Worm (Caenorhabditis elegans) whole organism, L4 larva: Measurements from ENCODE around the gene R10H10.4.
A peak's percentile ranks its signal among the peaks of the same experiment; 100 is the strongest.

Experiments used
- F26F4.8 ChIP-seq: fragments of 200-800 bp; sonication (Bioruptor generic); conservative IDR thresholded peaks from 2 replicates; pipeline ENCODE4 v1.3.6; 2022; ENCODE audit warnings: missing genetic modification characterization, missing compliant biosample characterization
- Y5F2A.4 ChIP-seq: fragments of 200-800 bp; sonication (Bioruptor generic); optimal IDR thresholded peaks from 2 replicates; lab custom pipeline; 2018; ENCODE audit warnings: mild to moderate bottlenecking, missing genetic modification characterization, missing compliant biosample characterization
- Y75B8A.6 ChIP-seq: fragments of 200-800 bp; sonication (Bioruptor generic); IDR thresholded peaks from 2 replicates; pipeline ENCODE4 v1.3.6; 2022; ENCODE audit warnings: missing genetic modification reagents, missing genetic modification characterization, missing compliant biosample characterization
- ZK337.2 ChIP-seq: fragments of 200-800 bp; sonication (Bioruptor generic); IDR thresholded peaks from 2 replicates; pipeline ENCODE4 v1.3.6; 2022; ENCODE audit warnings: missing genetic modification reagents, missing genetic modification characterization, missing compliant biosample characterization
- aha-1 ChIP-seq: fragments of 150-350 bp; peaks from one replicate; lab custom pipeline; 2014; ENCODE audit warnings: missing biosample characterization, missing genetic modification characterization
- aly-2 ChIP-seq: sonication (generic microtip); optimal IDR thresholded peaks from 2 replicates; lab custom pipeline; 2018; ENCODE audit warnings: missing biosample characterization, missing genetic modification characterization
- ama-1 ChIP-seq: fragments of 150-350 bp; optimal IDR thresholded peaks from 2 replicates; lab custom pipeline; 2014; ENCODE audit warnings: inconsistent platforms, mixed read lengths
- arid-1 ChIP-seq: fragments of 200-800 bp; sonication (Bioruptor generic); conservative IDR thresholded peaks from 2 replicates; pipeline ENCODE4 v1.3.6; 2022; ENCODE audit warnings: missing genetic modification reagents, missing genetic modification characterization, missing compliant biosample characterization
- ceh-28 ChIP-seq: fragments of 150-350 bp; optimal IDR thresholded peaks from 2 replicates; lab custom pipeline; 2014; ENCODE audit warnings: missing biosample characterization, missing genetic modification reagents, missing genetic modification characterization
- ceh-44 ChIP-seq: fragments of 200-800 bp; sonication (Bioruptor generic); IDR thresholded peaks from 2 replicates; pipeline ENCODE4 v1.3.6; 2022; ENCODE audit warnings: missing genetic modification reagents, missing genetic modification characterization, missing compliant biosample characterization
- cey-2 ChIP-seq: sonication (generic microtip); optimal IDR thresholded peaks from 3 replicates; lab custom pipeline; 2017; ENCODE audit warnings: missing genetic modification characterization, mild to moderate bottlenecking, missing compliant biosample characterization, antibody characterized with exemption, borderline replicate concordance; ENCODE audit not compliant: insufficient read depth
- ctbp-1 ChIP-seq: fragments of 200-800 bp; sonication (Bioruptor generic); IDR thresholded peaks from 2 replicates; pipeline ENCODE4 v1.3.6; 2022; ENCODE audit warnings: missing genetic modification reagents, missing genetic modification characterization, missing compliant biosample characterization
- daf-8 ChIP-seq: fragments of 200-800 bp; sonication (Bioruptor generic); IDR thresholded peaks from 2 replicates; pipeline ENCODE4 v1.3.6; 2022; ENCODE audit warnings: missing genetic modification characterization, missing compliant biosample characterization
- dmd-8 ChIP-seq: fragments of 200-800 bp; sonication (Bioruptor generic); IDR thresholded peaks from 2 replicates; pipeline ENCODE4 v1.3.6; 2022; ENCODE audit warnings: missing genetic modification characterization, missing compliant biosample characterization
- dmd-9 ChIP-seq: fragments of 200-800 bp; sonication (Bioruptor generic); IDR thresholded peaks from 2 replicates; pipeline ENCODE4 v1.3.6; 2022; ENCODE audit warnings: missing genetic modification reagents, missing genetic modification characterization, missing compliant biosample characterization
- dpl-1 ChIP-seq: fragments of 150-350 bp; optimal IDR thresholded peaks from 2 replicates; lab custom pipeline; 2014; ENCODE audit warnings: missing biosample characterization, missing genetic modification reagents, missing genetic modification characterization
- dve-1 ChIP-seq: sonication (generic microtip); optimal IDR thresholded peaks from 2 replicates; lab custom pipeline; 2017; ENCODE audit warnings: antibody characterized with exemption, mild to moderate bottlenecking, missing genetic modification characterization, missing compliant biosample characterization; ENCODE audit not compliant: insufficient read depth
- egl-43 ChIP-seq: fragments of 200-800 bp; sonication (Bioruptor generic); IDR thresholded peaks from 2 replicates; pipeline ENCODE4 v1.3.6; 2022; ENCODE audit warnings: missing genetic modification reagents, missing genetic modification characterization, missing compliant biosample characterization
- fos-1 ChIP-seq: fragments of 150-350 bp; optimal IDR thresholded peaks from 2 replicates; lab custom pipeline; 2014; ENCODE audit warnings: missing biosample characterization, missing genetic modification characterization
- gei-8 ChIP-seq: fragments of 200-800 bp; sonication (Bioruptor generic); optimal IDR thresholded peaks from 2 replicates; lab custom pipeline; 2018; ENCODE audit warnings: mild to moderate bottlenecking, missing genetic modification characterization, missing compliant biosample characterization
- hif-1 ChIP-seq, 2 experiments: sonication (generic microtip); optimal IDR thresholded peaks; 2 replicates each; lab custom pipeline; 2016 to 2017; ENCODE audit warnings: missing compliant biosample characterization in 2 of 2, missing genetic modification characterization in 2 of 2, missing genetic modification reagents in 2 of 2, missing genotype in 2 of 2, mild to moderate bottlenecking in 1 of 2
- hlh-11 ChIP-seq: fragments of 200-800 bp; sonication (Bioruptor generic); optimal IDR thresholded peaks from 2 replicates; lab custom pipeline; 2018; ENCODE audit warnings: mild to moderate bottlenecking, missing genetic modification characterization, missing compliant biosample characterization
- hlh-30 ChIP-seq: sonication (generic microtip); optimal IDR thresholded peaks from 2 replicates; lab custom pipeline; 2017; ENCODE audit warnings: antibody characterized with exemption, mild to moderate bottlenecking, missing genetic modification characterization, missing compliant biosample characterization; ENCODE audit not compliant: insufficient read depth
- hmg-1.1 ChIP-seq: fragments of 200-800 bp; sonication (Bioruptor generic); IDR thresholded peaks from 2 replicates; pipeline ENCODE4 v1.3.6; 2022; ENCODE audit warnings: missing genetic modification reagents, missing genetic modification characterization, missing compliant biosample characterization
- lim-7 ChIP-seq: fragments of 200-800 bp; sonication (Bioruptor generic); IDR thresholded peaks from 2 replicates; pipeline ENCODE4 v1.3.6; 2022; ENCODE audit warnings: missing genetic modification characterization, missing compliant biosample characterization
- lir-3 ChIP-seq: sonication (generic microtip); optimal IDR thresholded peaks from 2 replicates; lab custom pipeline; 2016; ENCODE audit warnings: mild to moderate bottlenecking, missing genetic modification characterization, missing compliant biosample characterization
- lsy-2 ChIP-seq, 2 experiments: fragments of 150-350 bp in 1 of 2; sonication (generic microtip) in 1 of 2; optimal IDR thresholded peaks; 2 replicates each; lab custom pipeline; 2014 to 2017; ENCODE audit warnings: missing biosample characterization in 2 of 2, missing genetic modification characterization in 2 of 2
- madf-5 ChIP-seq, 2 experiments: fragments of 200-800 bp; sonication (Bioruptor generic); IDR thresholded peaks; 2 replicates each; pipeline ENCODE4 v1.3.6; 2022; ENCODE audit warnings: missing compliant biosample characterization in 2 of 2, missing genetic modification characterization in 2 of 2
- mdt-29 ChIP-seq: fragments of 200-800 bp; sonication (Bioruptor generic); IDR thresholded peaks from 2 replicates; pipeline ENCODE4 v1.3.6; 2022; ENCODE audit warnings: missing genetic modification reagents, missing genetic modification characterization, missing compliant biosample characterization
- mep-1 ChIP-seq: fragments of 150-350 bp; sonication (generic microtip); optimal IDR thresholded peaks from 3 replicates; lab custom pipeline; 2014; ENCODE audit warnings: missing biosample characterization, missing genetic modification characterization
- nhr-10 ChIP-seq: fragments of 150-350 bp; optimal IDR thresholded peaks from 2 replicates; lab custom pipeline; 2014; ENCODE audit warnings: missing biosample characterization, missing genetic modification characterization
- nhr-102 ChIP-seq: sonication (generic microtip); optimal IDR thresholded peaks from 2 replicates; lab custom pipeline; 2016; ENCODE audit warnings: mild to moderate bottlenecking, missing genetic modification characterization, moderate library complexity, missing compliant biosample characterization
- nhr-11 ChIP-seq: fragments of 150-350 bp; optimal IDR thresholded peaks from 2 replicates; lab custom pipeline; 2014; ENCODE audit warnings: missing biosample characterization, missing genetic modification characterization
- nhr-28 ChIP-seq: fragments of 150-350 bp; optimal IDR thresholded peaks from 2 replicates; lab custom pipeline; 2014; ENCODE audit warnings: missing biosample characterization, missing genetic modification characterization
- nhr-48 ChIP-seq: sonication (generic microtip); optimal IDR thresholded peaks from 2 replicates; lab custom pipeline; 2016; ENCODE audit warnings: mild to moderate bottlenecking, missing genetic modification characterization, missing compliant biosample characterization
- nhr-76 ChIP-seq: fragments of 150-350 bp; optimal IDR thresholded peaks from 2 replicates; lab custom pipeline; 2014; ENCODE audit warnings: missing biosample characterization, missing genetic modification characterization
- nhr-77 ChIP-seq: fragments of 150-350 bp; optimal IDR thresholded peaks from 2 replicates; lab custom pipeline; 2014; ENCODE audit warnings: missing biosample characterization, missing genetic modification characterization
- pha-4 ChIP-seq, 2 experiments: fragments of 150-350 bp in 1 of 2; fragments of 200-800 bp in 1 of 2; sonication (Bioruptor generic) in 1 of 2; IDR thresholded peaks in 1 of 2; optimal IDR thresholded peaks in 1 of 2; 2 replicates each; pipeline versions ENCODE4 v1.3.6 to Lab custom; 2014 to 2022; ENCODE audit warnings: missing genetic modification characterization in 2 of 2, missing genetic modification reagents in 2 of 2, missing biosample characterization in 1 of 2, missing compliant biosample characterization in 1 of 2
- saeg-2 ChIP-seq: fragments of 200-800 bp; sonication (Bioruptor generic); IDR thresholded peaks from 2 replicates; pipeline ENCODE4 v1.3.6; 2022; ENCODE audit warnings: missing genetic modification reagents, missing genetic modification characterization, missing compliant biosample characterization
- sdz-12 ChIP-seq: fragments of 200-800 bp; sonication (Bioruptor generic); optimal IDR thresholded peaks from 2 replicates; lab custom pipeline; 2018; ENCODE audit warnings: mild to moderate bottlenecking, missing genetic modification characterization, missing compliant biosample characterization
- set-16 ChIP-seq: fragments of 200-800 bp; sonication (Bioruptor generic); IDR thresholded peaks from 2 replicates; pipeline ENCODE4 v1.3.6; 2022; ENCODE audit warnings: missing genetic modification reagents, missing genetic modification characterization, missing compliant biosample characterization
- snpc-1.2 ChIP-seq: fragments of 200-800 bp; sonication (Bioruptor generic); IDR thresholded peaks from 2 replicates; pipeline ENCODE4 v1.3.6; 2022; ENCODE audit warnings: missing genetic modification reagents, missing genetic modification characterization, missing compliant biosample characterization
- spr-3 ChIP-seq: fragments of 200-800 bp; sonication (Bioruptor generic); optimal IDR thresholded peaks from 2 replicates; lab custom pipeline; 2018; ENCODE audit warnings: mild to moderate bottlenecking, missing genetic modification characterization, missing compliant biosample characterization
- tag-97 ChIP-seq: fragments of 200-800 bp; sonication (Bioruptor generic); IDR thresholded peaks from 2 replicates; pipeline ENCODE4 v1.3.6; 2022; ENCODE audit warnings: missing genetic modification characterization, missing compliant biosample characterization
- unc-62 ChIP-seq, 3 experiments: fragments of 150-350 bp in 1 of 3; sonication (generic microtip); optimal IDR thresholded peaks in 2 of 3; peaks in 1 of 3; 1 replicate in 1 of 3; 2 replicates in 2 of 3; lab custom pipeline; 2014 to 2017; ENCODE audit warnings: missing biosample characterization in 3 of 3, missing genetic modification characterization in 3 of 3, missing genetic modification reagents in 3 of 3, missing genotype in 1 of 3
- zip-11 ChIP-seq: fragments of 200-800 bp; sonication (Bioruptor generic); IDR thresholded peaks from 2 replicates; pipeline ENCODE4 v1.3.6; 2022; ENCODE audit warnings: missing genetic modification characterization, missing compliant biosample characterization

The R10H10.4 gene

DNA sequence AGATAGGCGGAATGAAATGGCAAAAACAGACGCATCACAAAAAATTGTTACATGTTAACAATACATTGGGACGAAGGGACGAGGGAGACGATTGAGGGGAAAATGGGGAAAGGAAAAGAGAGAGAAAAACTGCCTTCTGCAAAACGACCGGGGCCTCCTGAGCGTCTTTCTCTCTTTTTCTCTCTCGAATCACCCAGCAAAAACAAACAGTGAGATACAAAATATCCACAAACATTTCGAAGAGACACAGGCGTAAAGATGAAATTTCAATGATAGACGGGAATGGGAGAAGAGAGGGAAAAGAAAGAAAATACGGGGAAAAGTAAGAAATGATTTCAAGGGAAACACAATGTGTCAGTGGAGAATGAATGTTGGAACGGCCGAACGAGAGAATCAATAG, 48.8 kb downstream of the R10H10.4 start (continued):
- no peak for TF ChIP-seq dmd-9 (GFP tag; lab: Robert Waterston, UW)
- TF ChIP-seq nhr-28 (tag; lab: Kevin White, UChicago), result peak; percentile 45
- TF ChIP-seq Y5F2A.4 (GFP tag; lab: Kevin White, UChicago), result no peak
- TF ChIP-seq set-16 (GFP tag; lab: Robert Waterston, UW), result no peak
- no peak for TF ChIP-seq spr-3 (GFP tag; lab: Kevin White, UChicago)
- TF ChIP-seq lsy-2 (tag; optimal IDR thresholded peaks at IDR 0.05; lab: Kevin White, UChicago), result peak in 1 of 2 experiments; percentile 57
- TF ChIP-seq ctbp-1 (GFP tag; lab: Robert Waterston, UW), result 0 out of 2 replicates have a peak, but pooled peaks have one; percentile 14
- no peak for TF ChIP-seq nhr-102 (tag; lab: Kevin White, UChicago)
- TF ChIP-seq hmg-1.1, result peak; percentile 38
- TF ChIP-seq lim-7 (GFP tag; lab: Robert Waterston, UW), result no peak
- TF ChIP-seq dve-1 (tag; lab: Kevin White, UChicago), result peak; percentile 85
- TF ChIP-seq dpl-1 (GFP tag; lab: Kevin White, UChicago), result no peak
- no peak for TF ChIP-seq mdt-29 (GFP tag; lab: Robert Waterston, UW)
- peak; percentile 34 for TF ChIP-seq ama-1 (lab: Kevin White, UChicago)
- TF ChIP-seq nhr-77 (tag; lab: Kevin White, UChicago), result peak; percentile 21
- TF ChIP-seq gei-8, result no peak
- no peak for TF ChIP-seq madf-5 (GFP tag; IDR thresholded peaks at IDR 0.05; lab: Robert Waterston, UW)
- no peak for TF ChIP-seq Y75B8A.6
- no peak for TF ChIP-seq sdz-12 (GFP tag; lab: Kevin White, UChicago)
- no peak for TF ChIP-seq egl-43 (GFP tag; lab: Robert Waterston, UW)
- no peak for TF ChIP-seq snpc-1.2 (GFP tag; lab: Robert Waterston, UW)
- TF ChIP-seq F26F4.8, result no peak
- TF ChIP-seq tag-97, result no peak
- TF ChIP-seq lir-3 (tag; lab: Kevin White, UChicago), result no peak
- no peak for TF ChIP-seq nhr-76 (tag; lab: Kevin White, UChicago)
- no peak for TF ChIP-seq nhr-10 (tag; lab: Kevin White, UChicago)
- TF ChIP-seq pha-4 (GFP tag; IDR thresholded peaks at IDR 0.05; lab: Robert Waterston, UW), result no peak
- no peak for TF ChIP-seq pha-4 (tag; optimal IDR thresholded peaks at IDR 0.05; lab: Kevin White, UChicago)
- TF ChIP-seq hif-1 (tag; optimal IDR thresholded peaks at IDR 0.05; lab: Kevin White, UChicago), result peak in 1 of 2 experiments; percentile 19
- TF ChIP-seq aly-2 (tag; lab: Kevin White, UChicago), result no peak
- TF ChIP-seq nhr-11 (tag; lab: Kevin White, UChicago), result peak; percentile 26
- peak; percentile 54 for TF ChIP-seq mep-1 (tag; lab: Kevin White, UChicago)
- TF ChIP-seq ceh-44 (GFP tag; lab: Robert Waterston, UW), result no peak
- no peak for TF ChIP-seq dmd-8 (GFP tag; lab: Robert Waterston, UW)
- no peak for TF ChIP-seq arid-1 (GFP tag; lab: Robert Waterston, UW)
- TF ChIP-seq hlh-11, result peak; percentile 67
- TF ChIP-seq daf-8 (GFP tag; lab: Robert Waterston, UW), result no peak

DNA sequence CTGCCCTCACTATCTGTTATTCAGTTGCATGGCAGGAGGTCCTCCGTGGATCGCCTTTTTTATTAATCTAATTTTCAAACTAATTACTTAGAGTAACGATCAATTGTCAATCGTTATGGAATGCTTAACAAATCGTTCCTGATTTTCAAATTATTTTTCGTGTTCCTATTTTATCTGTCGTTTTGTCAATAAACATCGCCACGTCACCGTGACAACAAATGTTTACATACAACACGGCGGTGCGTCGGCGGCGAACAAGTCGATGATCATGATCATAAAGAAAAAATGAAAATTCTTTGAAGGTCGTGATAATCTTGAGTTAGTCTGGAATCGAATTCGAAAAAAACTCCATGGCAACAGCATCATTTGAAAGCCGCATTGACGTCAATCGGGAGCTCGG, 49.3 kb downstream of the R10H10.4 start:
- TF ChIP-seq fos-1 (tag; lab: Kevin White, UChicago) (no peak), aha-1 (tag; lab: Kevin White, UChicago) (peak; percentile 25), pha-4 (GFP tag; IDR thresholded peaks at IDR 0.05; lab: Robert Waterston, UW) (no peak), pha-4 (tag; optimal IDR thresholded peaks at IDR 0.05; lab: Kevin White, UChicago) (peak; percentile 56)

DNA sequence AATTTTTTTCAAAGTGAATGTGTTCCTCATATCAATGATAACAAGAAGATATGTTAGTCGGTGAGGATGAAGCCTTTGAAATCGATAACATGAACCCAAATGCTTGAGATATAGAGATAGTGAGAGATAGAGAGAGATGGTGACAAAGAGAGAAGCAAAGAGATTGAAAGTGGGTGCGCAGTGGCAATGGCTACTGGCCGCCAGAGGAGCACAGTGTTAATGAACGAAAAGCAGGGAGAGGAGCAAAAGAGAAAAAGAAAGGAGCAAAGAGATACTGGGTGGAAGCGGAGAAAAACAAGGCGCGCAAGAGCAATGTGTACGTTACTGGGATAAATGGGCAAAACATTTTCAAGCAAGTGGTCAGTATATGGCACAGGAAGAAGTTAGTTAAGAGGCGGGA, 50.1 kb downstream of the R10H10.4 start:
- TF ChIP-seq nhr-48 (tag; lab: Kevin White, UChicago) (no peak), cey-2 (no peak), zip-11 (GFP tag; lab: Robert Waterston, UW) (no peak), lir-3 (tag; lab: Kevin White, UChicago) (no peak), aha-1 (tag; lab: Kevin White, UChicago) (peak; percentile 29), ZK337.2 (GFP tag; lab: Robert Waterston, UW) (no peak), saeg-2 (GFP tag; lab: Robert Waterston, UW) (no peak), lsy-2 (tag; optimal IDR thresholded peaks at IDR 0.05; lab: Kevin White, UChicago) (peak in 1 of 2 experiments; percentile 24), ctbp-1 (GFP tag; lab: Robert Waterston, UW) (0 out of 2 replicates have a peak, but pooled peaks have one; percentile 61), ceh-28 (tag; lab: Kevin White, UChicago) (peak; percentile 15), hlh-30 (no peak), mep-1 (tag; lab: Kevin White, UChicago) (peak; percentile 47), Y5F2A.4 (GFP tag; lab: Kevin White, UChicago) (no peak), unc-62 (GFP tag; optimal IDR thresholded peaks at IDR 0.05 in 1 of 2; lab: Kevin White, UChicago) (no peak), unc-62 (tag; optimal IDR thresholded peaks at IDR 0.05; lab: Kevin White, UChicago) (no peak), hlh-11 (peak; percentile 15)
